Fruit fly (Drosophila melanogaster): ENCODE results near the gene Gr61a.
A peak's percentile ranks its signal among the peaks of the same experiment; 100 is the strongest.

- TF ChIP-seq CG6792 (GFP tag; optimal IDR thresholded peaks at IDR 0.05) (no peak), Sox15 (GFP tag; optimal IDR thresholded peaks at IDR 0.05) (no peak), Ets96B (tag; optimal IDR thresholded peaks at IDR 0.05) (no peak), CG31627 (GFP tag; optimal IDR thresholded peaks at IDR 0.05) (no peak), CG6854 (GFP tag; optimal IDR thresholded peaks at IDR 0.05) (no peak), Hr38 (GFP tag; optimal IDR thresholded peaks at IDR 0.05) (no peak), Lpt (GFP tag; optimal IDR thresholded peaks at IDR 0.05) (peak; percentile 10), CG6276 (GFP tag; optimal IDR thresholded peaks at IDR 0.05) (peak; percentile 63), CG9139 (GFP tag; optimal IDR thresholded peaks at IDR 0.05) (no peak), Blimp-1 (GFP tag; optimal IDR thresholded peaks at IDR 0.05) (no peak), Gug (GFP tag; IDR thresholded peaks at IDR 0.05) (0 out of 2 replicates have a peak, but pooled peaks have one; percentile 28), salr (GFP tag; optimal IDR thresholded peaks at IDR 0.05) (no peak), Sox102F (GFP tag; optimal IDR thresholded peaks at IDR 0.05) (peak; percentile 16), Eip78C (GFP tag) (peak; percentile 78)
Observed at dm6 chr3L:793733-794320, 47.4 kb upstream of the Gr61a start.

Measured in whole organism, prepupa.